Fruit fly (Drosophila melanogaster): ENCODE measurements around the gene Pka-R1.
A peak's percentile ranks its signal among the peaks of the same experiment; 100 is the strongest.

Gene Pka-R1

DNA sequence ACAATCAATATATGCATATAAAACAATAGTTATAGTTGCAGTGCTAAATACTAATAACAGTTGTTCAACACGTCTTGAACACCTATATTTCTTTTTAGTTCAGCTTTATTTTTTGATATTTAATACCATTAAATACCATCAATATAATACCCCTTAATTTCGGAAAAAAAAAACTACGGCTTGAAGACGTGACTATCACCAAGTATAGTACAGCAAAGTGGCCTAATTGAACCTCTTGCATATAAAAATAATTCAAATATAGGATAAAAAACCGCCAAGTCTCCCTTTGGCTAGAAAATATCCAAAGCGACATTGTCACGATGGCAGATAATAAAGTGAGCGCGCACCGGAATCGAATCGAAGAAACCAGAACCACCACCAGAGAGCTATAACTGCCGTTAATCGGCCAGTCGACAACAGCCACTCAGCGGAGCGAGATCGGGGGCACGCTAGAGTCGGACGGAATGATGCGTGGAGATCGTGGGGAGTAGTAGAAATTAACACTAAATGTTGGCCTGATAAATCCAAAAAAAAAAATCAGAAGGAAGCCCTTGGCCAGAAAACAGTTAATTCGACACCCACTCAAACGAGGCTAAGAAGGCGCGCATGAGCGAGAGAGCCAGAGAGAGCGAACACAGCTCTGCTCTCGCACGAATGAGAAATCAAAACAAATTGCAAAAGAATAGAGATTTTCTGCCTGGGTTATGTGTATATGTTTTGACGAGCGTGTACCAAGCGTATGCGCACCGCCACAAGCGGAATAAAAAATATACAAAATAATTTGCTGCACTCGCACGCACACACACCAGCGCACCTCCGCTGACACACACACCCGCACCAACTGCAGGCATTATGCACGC lies 30.9 kb upstream of the Pka-R1 start (continued):
- TF ChIP-seq CG15601 (tag; optimal IDR thresholded peaks at IDR 0.05) = peak; percentile 49
- peak; percentile 4 for TF ChIP-seq Chrac-16 (GFP tag; optimal IDR thresholded peaks at IDR 0.05)
- peak; percentile 5 for TF ChIP-seq exex (tag; optimal IDR thresholded peaks at IDR 0.05)
- TF ChIP-seq psq (GFP tag; optimal IDR thresholded peaks at IDR 0.05) = peak; percentile 66
- TF ChIP-seq NfI (GFP tag; optimal IDR thresholded peaks at IDR 0.05) = peak; percentile 24
- TF ChIP-seq CG6765 (GFP tag; optimal IDR thresholded peaks at IDR 0.05) = no peak
- no peak for TF ChIP-seq CG10431 (GFP tag; optimal IDR thresholded peaks at IDR 0.05)
- peak; percentile 25; the same call in 1 of the 2 replicates for TF ChIP-seq stc (GFP tag; IDR thresholded peaks at IDR 0.05)
- no peak for TF ChIP-seq ind (GFP tag; optimal IDR thresholded peaks at IDR 0.05)
- peak; percentile 9 for TF ChIP-seq Antp (GFP tag; optimal IDR thresholded peaks at IDR 0.05)

DNA sequence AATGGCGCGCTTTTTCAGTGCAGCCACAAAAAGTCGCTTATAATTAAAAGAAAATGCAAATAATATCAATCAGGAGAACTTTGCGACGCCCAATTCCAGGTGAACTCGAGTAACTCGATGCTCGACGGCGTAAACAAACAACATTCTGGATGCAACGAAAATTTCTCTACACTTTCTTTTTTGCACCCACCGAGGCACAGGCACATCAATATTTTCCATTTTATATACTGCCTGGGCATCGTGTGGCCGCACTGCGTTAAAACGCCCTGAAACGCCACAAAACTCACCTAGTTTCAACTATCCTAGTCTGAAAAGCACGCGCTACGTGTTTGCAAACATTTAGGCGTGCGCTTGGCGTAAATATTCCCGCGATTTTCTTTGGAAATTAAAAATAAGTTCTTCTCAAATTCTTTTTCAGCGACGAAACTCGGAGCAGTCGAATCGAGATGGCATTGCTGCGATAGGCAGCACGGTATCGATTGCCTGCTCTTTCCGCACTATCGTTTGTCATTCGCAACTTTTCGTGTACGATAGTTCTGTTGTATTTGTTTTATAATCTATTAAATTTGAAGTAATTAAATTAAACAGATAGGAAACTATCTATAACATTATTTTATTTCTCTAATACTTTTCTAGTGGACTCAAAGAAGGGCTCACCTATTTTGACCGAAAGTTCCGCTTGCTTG lies 30.0 kb upstream of the Pka-R1 start, which contains the start of gene Pcif1:
Pcif1 (minus strand) TSS at position 456 of the 686 bp plus-strand sequence.
- TF ChIP-seq dysf (GFP tag; IDR thresholded peaks at IDR 0.05) (no peak), tap (tag; optimal IDR thresholded peaks at IDR 0.05) (no peak), YL-1 (GFP tag; optimal IDR thresholded peaks at IDR 0.05) (peak; percentile 62), onecut (GFP tag; IDR thresholded peaks at IDR 0.05) (peak; percentile 15; the same call in 1 of the 2 replicates), CG11093 (GFP tag; IDR thresholded peaks at IDR 0.05) (no peak), Lpt (GFP tag; optimal IDR thresholded peaks at IDR 0.05) (no peak), CG11695 (GFP tag; IDR thresholded peaks at IDR 0.05) (no peak), CG1792 (GFP tag; optimal IDR thresholded peaks at IDR 0.05) (no peak), sr (GFP tag; IDR thresholded peaks at IDR 0.05) (no peak), CG14710 (tag; optimal IDR thresholded peaks at IDR 0.05) (peak; percentile 61), CG17361 (GFP tag; IDR thresholded peaks at IDR 0.05) (no peak), NC2α (GFP tag; optimal IDR thresholded peaks at IDR 0.05) (no peak), Doc2 (GFP tag; IDR thresholded peaks at IDR 0.05) (no peak), Adf1 (GFP tag; IDR thresholded peaks at IDR 0.05) (peak; percentile 15; the same call in 1 of the 2 replicates), CG3838 (GFP tag; optimal IDR thresholded peaks at IDR 0.05) (no peak), amos (GFP tag; IDR thresholded peaks at IDR 0.05; ENCODE audit: partially characterized antibody) (peak; percentile 100), Nf-YA (GFP tag; IDR thresholded peaks at IDR 0.05) (no peak), zen (tag; optimal IDR thresholded peaks at IDR 0.05) (no peak), CG1832 (GFP tag; optimal IDR thresholded peaks at IDR 0.05) (no peak), CG16813 (GFP tag; IDR thresholded peaks at IDR 0.05; ENCODE audit: partially characterized antibody) (peak; percentile 99), chm (GFP tag; IDR thresholded peaks at IDR 0.05) (peak; percentile 37; the same call in 1 of the 2 replicates), wdn (GFP tag; IDR thresholded peaks at IDR 0.05) (no peak), dan (GFP tag; IDR thresholded peaks at IDR 0.05) (no peak), CG9876 (GFP tag; optimal IDR thresholded peaks at IDR 0.05) (no peak), corto (GFP tag; optimal IDR thresholded peaks at IDR 0.05) (peak; percentile 73), gsb (GFP tag; IDR thresholded peaks at IDR 0.05) (no peak), CG33213 (GFP tag; optimal IDR thresholded peaks at IDR 0.05) (no peak), Sry-β (GFP tag; optimal IDR thresholded peaks at IDR 0.05) (peak; percentile 39), CG14050 (GFP tag; IDR thresholded peaks at IDR 0.05) (no peak), Sin3A (optimal IDR thresholded peaks at IDR 0.05) (peak; percentile 46), bab2 (GFP tag; optimal IDR thresholded peaks at IDR 0.05) (no peak), CG32772 (GFP tag; IDR thresholded peaks at IDR 0.05) (no peak), ERR (GFP tag; optimal IDR thresholded peaks at IDR 0.05) (no peak), CG8765 (GFP tag; IDR thresholded peaks at IDR 0.05) (0 out of 2 replicates have a peak, but pooled peaks have one; percentile 9), danr (GFP tag; IDR thresholded peaks at IDR 0.05) (no peak), Med (GFP tag) (peak; percentile 82), phol (tag; optimal IDR thresholded peaks at IDR 0.05) (peak; percentile 35), Six4 (GFP tag; optimal IDR thresholded peaks at IDR 0.05) (no peak), CG3847 (GFP tag; IDR thresholded peaks at IDR 0.05) (no peak)
